Fruit fly (Drosophila melanogaster): ENCODE measurements around the gene CDK2AP1.

The CDK2AP1 gene

dm6 chrX:11128828-11129227 is 8.8 kb upstream of the CDK2AP1 start, which contains the start of gene SrpRalpha (continued):
- no peak for TF ChIP-seq CG15269 (tag; optimal IDR thresholded peaks at IDR 0.05)
- TF ChIP-seq CG12391 (tag; optimal IDR thresholded peaks at IDR 0.05): no peak
- no peak for TF ChIP-seq mirr (GFP tag; optimal IDR thresholded peaks at IDR 0.05)
- no peak for TF ChIP-seq CG32532 (GFP tag; IDR thresholded peaks at IDR 0.05)
- no peak for TF ChIP-seq CG11085 (GFP tag; IDR thresholded peaks at IDR 0.05)
- no peak for TF ChIP-seq scrt (GFP tag; optimal IDR thresholded peaks at IDR 0.05)
- TF ChIP-seq bigmax (GFP tag; optimal IDR thresholded peaks at IDR 0.05): no peak
- TF ChIP-seq nom (GFP tag; optimal IDR thresholded peaks at IDR 0.05): peak; percentile 14
- TF ChIP-seq Fer1 (GFP tag; optimal IDR thresholded peaks at IDR 0.05): no peak
- no peak for TF ChIP-seq Aef1 (GFP tag; IDR thresholded peaks at IDR 0.05)
- no peak for TF ChIP-seq bsh (GFP tag; optimal IDR thresholded peaks at IDR 0.05)
- TF ChIP-seq Ravus (GFP tag; IDR thresholded peaks at IDR 0.05): no peak
- TF ChIP-seq Pdp1 (GFP tag; optimal IDR thresholded peaks at IDR 0.05): peak in 1 of 2 experiments; percentile 5
- TF ChIP-seq sim (GFP tag; IDR thresholded peaks at IDR 0.05): no peak
- TF ChIP-seq BEAF-32 (GFP tag; optimal IDR thresholded peaks at IDR 0.05): peak; percentile 46
- no peak for TF ChIP-seq aop (GFP tag; IDR thresholded peaks at IDR 0.05)
- no peak for TF ChIP-seq hth (optimal IDR thresholded peaks at IDR 0.05)
- no peak; the same call in 2 of the 3 replicates for TF ChIP-seq row (GFP tag; IDR thresholded peaks at IDR 0.05)
- peak; percentile 61; the same call in 1 of the 2 replicates for TF ChIP-seq bbx (GFP tag; IDR thresholded peaks at IDR 0.05; ENCODE audit: partially characterized antibody)
- peak; percentile 65 for TF ChIP-seq stwl (tag; optimal IDR thresholded peaks at IDR 0.05)
- TF ChIP-seq CG16779 (GFP tag; IDR thresholded peaks at IDR 0.05): no peak
- TF ChIP-seq lilli (GFP tag; optimal IDR thresholded peaks at IDR 0.05): no peak
- TF ChIP-seq Dad (GFP tag; optimal IDR thresholded peaks at IDR 0.05): no peak
- no peak for TF ChIP-seq CTCF (GFP tag; optimal IDR thresholded peaks at IDR 0.05)
- TF ChIP-seq Opbp (GFP tag; IDR thresholded peaks at IDR 0.05; ENCODE audit: partially characterized antibody): peak; percentile 66; the same call in 2 of the 3 replicates
- no peak for TF ChIP-seq pita (GFP tag; optimal IDR thresholded peaks at IDR 0.05)
- TF ChIP-seq Dll (GFP tag; IDR thresholded peaks at IDR 0.05; ENCODE audit: partially characterized antibody): no peak; the same call in 3 of the 4 replicates
- TF ChIP-seq exex (tag; optimal IDR thresholded peaks at IDR 0.05): no peak
- peak; percentile 57 for TF ChIP-seq MBD-R2 (GFP tag; IDR thresholded peaks at IDR 0.05)
- TF ChIP-seq E2f2 (GFP tag; IDR thresholded peaks at IDR 0.05): peak; percentile 74
- TF ChIP-seq Max (GFP tag; optimal IDR thresholded peaks at IDR 0.05): no peak
- TF ChIP-seq ham (GFP tag; IDR thresholded peaks at IDR 0.05): no peak
- no peak for TF ChIP-seq CG7987 (GFP tag; optimal IDR thresholded peaks at IDR 0.05)
- TF ChIP-seq D19A (tag; optimal IDR thresholded peaks at IDR 0.05): no peak
- no peak for TF ChIP-seq pb (GFP tag; optimal IDR thresholded peaks at IDR 0.05)
- TF ChIP-seq CG3847 (GFP tag; IDR thresholded peaks at IDR 0.05): no peak
- no peak for TF ChIP-seq dmrt99B (tag; optimal IDR thresholded peaks at IDR 0.05)
- TF ChIP-seq CG10366 (GFP tag; IDR thresholded peaks at IDR 0.05): no peak
- no peak for TF ChIP-seq vnd (GFP tag; IDR thresholded peaks at IDR 0.05; ENCODE audit: partially characterized antibody)
- no peak for TF ChIP-seq CG8281 (tag; optimal IDR thresholded peaks at IDR 0.05)
- TF ChIP-seq Xrp1 (GFP tag; IDR thresholded peaks at IDR 0.05): no peak
- no peak for TF ChIP-seq Bteb2 (GFP tag; optimal IDR thresholded peaks at IDR 0.05)
- TF ChIP-seq pfk (GFP tag; optimal IDR thresholded peaks at IDR 0.05): no peak
- TF ChIP-seq croc (GFP tag; conservative IDR thresholded peaks at IDR 0.05): no peak
- TF ChIP-seq ttk (GFP tag; IDR thresholded peaks at IDR 0.05): no peak
- no peak for TF ChIP-seq lov (optimal IDR thresholded peaks at IDR 0.05)
- no peak for TF ChIP-seq lov (GFP tag; IDR thresholded peaks at IDR 0.05)
- no peak for TF ChIP-seq CG30403 (GFP tag; optimal IDR thresholded peaks at IDR 0.05)
- TF ChIP-seq stc (GFP tag; IDR thresholded peaks at IDR 0.05): no peak
- TF ChIP-seq CG30431 (GFP tag; optimal IDR thresholded peaks at IDR 0.05): no peak
- TF ChIP-seq CG17186 (GFP tag; optimal IDR thresholded peaks at IDR 0.05): no peak
- TF ChIP-seq Camta (GFP tag; optimal IDR thresholded peaks at IDR 0.05): no peak

Measured in whole organism, embryonic.